Fruit fly (Drosophila melanogaster) whole organism, embryonic: ENCODE results near the gene Vha36-3.

Experiments used
- ATbp ChIP-seq: fragments of 200-800 bp; sonication (Bioruptor generic); optimal IDR thresholded peaks from 2 replicates; lab custom pipeline; 2017; ENCODE audit warnings: missing biosample characterization, mild to moderate bottlenecking, missing genetic modification characterization, missing genetic modification reagents
- CG11247 ChIP-seq: fragments of 200-800 bp; sonication (Bioruptor generic); IDR thresholded peaks from 2 replicates; pipeline ENCODE4 v1.3.6; 2022; ENCODE audit warnings: missing biosample characterization, missing genetic modification characterization
- CG1233 ChIP-seq: fragments of 200-800 bp; sonication (Bioruptor generic); optimal IDR thresholded peaks from 4 replicates; lab custom pipeline; 2018; ENCODE audit warnings: missing biosample characterization, mild to moderate bottlenecking, missing genetic modification characterization
- CG15601 ChIP-seq: fragments of 200-800 bp; sonication (Bioruptor generic); optimal IDR thresholded peaks from 3 replicates; lab custom pipeline; 2019; ENCODE audit warnings: missing biosample characterization, mild to moderate bottlenecking, missing genetic modification characterization, moderate library complexity
- CG2199 ChIP-seq: fragments of 200-800 bp; sonication (Bioruptor generic); IDR thresholded peaks from 3 replicates; pipeline ENCODE4 v1.3.6; 2022; ENCODE audit warnings: missing biosample characterization, missing genetic modification characterization
- CG31224 ChIP-seq: fragments of 200-800 bp; sonication (Bioruptor generic); IDR thresholded peaks from 2 replicates; pipeline ENCODE4 v1.3.6; 2022; ENCODE audit warnings: missing biosample characterization, missing genetic modification characterization
- CG3163 ChIP-seq: fragments of 200-800 bp; sonication (Bioruptor generic); optimal IDR thresholded peaks from 3 replicates; lab custom pipeline; 2016; ENCODE audit warnings: missing biosample characterization, missing genetic modification characterization
- CG4328 ChIP-seq: fragments of 200-800 bp; sonication (Bioruptor generic); optimal IDR thresholded peaks from 3 replicates; lab custom pipeline; 2017; ENCODE audit warnings: missing biosample characterization, missing genetic modification reagents, missing genetic modification characterization
- CG5953 ChIP-seq: fragments of 200-800 bp; sonication (Bioruptor generic); IDR thresholded peaks from 2 replicates; pipeline ENCODE4 v1.3.6; 2022; ENCODE audit warnings: missing biosample characterization, missing genetic modification characterization
- CG6254 ChIP-seq: fragments of 200-800 bp; sonication (Bioruptor generic); optimal IDR thresholded peaks from 3 replicates; lab custom pipeline; 2017; ENCODE audit warnings: mild to moderate bottlenecking, missing biosample characterization, missing genetic modification reagents, missing genetic modification characterization
- CG6854 ChIP-seq: fragments of 200-800 bp; sonication (Bioruptor generic); optimal IDR thresholded peaks from 3 replicates; lab custom pipeline; 2017; ENCODE audit warnings: missing biosample characterization, mild to moderate bottlenecking, missing genetic modification characterization
- CG8478 ChIP-seq: fragments of >200 bp; optimal IDR thresholded peaks from 2 replicates; lab custom pipeline; 2018
- CG8765 ChIP-seq: fragments of 200-800 bp; sonication (Bioruptor generic); IDR thresholded peaks from 2 replicates; pipeline ENCODE4 v1.3.6; 2022; ENCODE audit warnings: missing biosample characterization, missing genetic modification characterization
- CG8924 ChIP-seq: fragments of 200-800 bp; optimal IDR thresholded peaks from 3 replicates; lab custom pipeline; 2019; ENCODE audit warnings: missing biosample characterization, mild to moderate bottlenecking, missing genetic modification characterization, moderate library complexity
- CG9609 ChIP-seq: fragments of 200-800 bp; sonication (Bioruptor generic); optimal IDR thresholded peaks from 3 replicates; lab custom pipeline; 2016; ENCODE audit warnings: missing biosample characterization, missing genetic modification characterization
- CHES-1-like ChIP-seq: fragments of 200-800 bp; sonication (Bioruptor generic); optimal IDR thresholded peaks from 2 replicates; lab custom pipeline; 2016; ENCODE audit warnings: missing biosample characterization, missing genetic modification characterization
- CkIIα-i1 ChIP-seq: fragments of 200-800 bp; sonication (Bioruptor generic); IDR thresholded peaks from 2 replicates; pipeline ENCODE4 v1.3.6; 2022; ENCODE audit warnings: missing biosample characterization, missing genetic modification characterization
- Dref ChIP-seq: fragments of 200-800 bp; sonication (Bioruptor generic); IDR thresholded peaks from 2 replicates; pipeline ENCODE4 v1.3.6; 2022; ENCODE audit warnings: missing biosample characterization, missing genetic modification characterization
- Lhr ChIP-seq: fragments of 200-800 bp; sonication (Bioruptor generic); optimal IDR thresholded peaks from 3 replicates; lab custom pipeline; 2017; ENCODE audit warnings: mild to moderate bottlenecking, missing biosample characterization, missing genetic modification reagents, missing genetic modification characterization
- Lim3 ChIP-seq: fragments of 200-800 bp; sonication (Bioruptor generic); IDR thresholded peaks from 2 replicates; pipeline ENCODE4 v1.3.6; 2022; ENCODE audit warnings: missing biosample characterization, missing genetic modification characterization
- Lpt ChIP-seq: fragments of >200 bp; optimal IDR thresholded peaks from 2 replicates; lab custom pipeline; 2018; ENCODE audit warnings: missing biosample characterization, missing genetic modification characterization
- MESR4 ChIP-seq: fragments of 200-800 bp; sonication (Bioruptor generic); optimal IDR thresholded peaks from 2 replicates; lab custom pipeline; 2018; ENCODE audit warnings: missing biosample characterization, mild to moderate bottlenecking, missing genetic modification characterization, moderate library complexity
- Med ChIP-seq: fragments of 200-800 bp; sonication (Bioruptor generic); peaks from one replicate; lab custom pipeline; 2016; ENCODE audit warnings: missing biosample characterization, missing genetic modification characterization, mild to moderate bottlenecking, inconsistent platforms, moderate library complexity
- Optix ChIP-seq: fragments of 200-800 bp; sonication (Bioruptor generic); IDR thresholded peaks from 3 replicates; pipeline ENCODE4 v1.3.6; 2022; ENCODE audit warnings: missing biosample characterization, missing genetic modification characterization
- Sox102F ChIP-seq: fragments of 200-800 bp; sonication (Bioruptor generic); optimal IDR thresholded peaks from 2 replicates; lab custom pipeline; 2018; ENCODE audit warnings: missing biosample characterization, mild to moderate bottlenecking, missing genetic modification characterization, moderate library complexity
- TFAM ChIP-seq: fragments of 200-800 bp; sonication (Bioruptor generic); optimal IDR thresholded peaks from 2 replicates; lab custom pipeline; 2017; ENCODE audit warnings: missing biosample characterization, missing genetic modification characterization, inconsistent platforms
- YL-1 ChIP-seq: fragments of 200-800 bp; sonication (Bioruptor generic); optimal IDR thresholded peaks from 3 replicates; lab custom pipeline; 2017; ENCODE audit warnings: missing biosample characterization, mild to moderate bottlenecking, missing genetic modification characterization
- ab ChIP-seq: fragments of 200-800 bp; sonication (Bioruptor generic); optimal IDR thresholded peaks from 2 replicates; lab custom pipeline; 2016; ENCODE audit warnings: missing biosample characterization, missing genetic modification characterization
- az2 ChIP-seq: fragments of 200-800 bp; sonication (Bioruptor generic); optimal IDR thresholded peaks from 3 replicates; lab custom pipeline; 2016; ENCODE audit warnings: missing biosample characterization, missing genetic modification characterization
- bcd ChIP-seq: fragments of 200-800 bp; sonication (Bioruptor generic); optimal IDR thresholded peaks from 2 replicates; lab custom pipeline; 2017; ENCODE audit warnings: missing biosample characterization, mild to moderate bottlenecking, missing genetic modification characterization
- bowl ChIP-seq: fragments of 200-800 bp; sonication (Bioruptor generic); IDR thresholded peaks from 2 replicates; pipeline ENCODE4 v1.3.6; 2022; ENCODE audit warnings: missing biosample characterization, missing genetic modification characterization
- croc ChIP-seq: fragments of 200-800 bp; sonication (Bioruptor generic); conservative IDR thresholded peaks from 3 replicates; pipeline ENCODE4 v1.3.6; 2022; ENCODE audit warnings: missing biosample characterization, missing genetic modification characterization
- fru ChIP-seq: fragments of >200 bp; optimal IDR thresholded peaks from 2 replicates; lab custom pipeline; 2017
- h ChIP-seq: fragments of >200 bp; optimal IDR thresholded peaks from 2 replicates; lab custom pipeline; 2017
- mam ChIP-seq: fragments of 200-800 bp; sonication (Bioruptor generic); optimal IDR thresholded peaks from 3 replicates; lab custom pipeline; 2016; ENCODE audit warnings: missing biosample characterization, missing genetic modification characterization
- mirr ChIP-seq: fragments of 200-800 bp; sonication (Bioruptor generic); optimal IDR thresholded peaks from 3 replicates; lab custom pipeline; 2018; ENCODE audit warnings: missing biosample characterization, mild to moderate bottlenecking, missing genetic modification characterization
- mld ChIP-seq: fragments of 200-800 bp; sonication (Bioruptor generic); IDR thresholded peaks from 3 replicates; pipeline ENCODE4 v1.3.6; 2022; ENCODE audit warnings: missing biosample characterization, missing genetic modification characterization; ENCODE audit not compliant: partially characterized antibody
- nau ChIP-seq: fragments of 200-800 bp; sonication (Bioruptor generic); optimal IDR thresholded peaks from 3 replicates; lab custom pipeline; 2017; ENCODE audit warnings: missing biosample characterization, mild to moderate bottlenecking, missing genetic modification characterization, missing genetic modification reagents
- nerfin-1 ChIP-seq: fragments of 200-800 bp; sonication (Bioruptor generic); optimal IDR thresholded peaks from 3 replicates; lab custom pipeline; 2019; ENCODE audit warnings: missing biosample characterization, mild to moderate bottlenecking, missing genetic modification characterization, moderate library complexity
- prd ChIP-seq, 3 experiments: fragments of >200 bp in 2 of 3; fragments of 200-800 bp in 1 of 3; sonication (Bioruptor generic) in 1 of 3; optimal IDR thresholded peaks in 2 of 3; IDR thresholded peaks in 1 of 3; 2 replicates in 2 of 3; 3 replicates in 1 of 3; pipeline versions ENCODE4 v1.3.6 to Lab custom; 2017 to 2022; ENCODE audit warnings: missing biosample characterization in 1 of 3, missing genetic modification characterization in 1 of 3
- pros ChIP-seq: fragments of 200-800 bp; sonication (Bioruptor generic); optimal IDR thresholded peaks from 3 replicates; lab custom pipeline; 2019; ENCODE audit warnings: missing biosample characterization, mild to moderate bottlenecking, missing genetic modification characterization, moderate library complexity
- pzg ChIP-seq: fragments of 200-800 bp; sonication (Bioruptor generic); optimal IDR thresholded peaks from 3 replicates; lab custom pipeline; 2018; ENCODE audit warnings: missing biosample characterization, mild to moderate bottlenecking, missing genetic modification characterization, moderate library complexity
- salm ChIP-seq: fragments of 200-800 bp; sonication (Bioruptor generic); optimal IDR thresholded peaks from 2 replicates; lab custom pipeline; 2018; ENCODE audit warnings: missing biosample characterization, mild to moderate bottlenecking, missing genetic modification characterization
- scrt ChIP-seq: fragments of 200-800 bp; sonication (Bioruptor generic); optimal IDR thresholded peaks from 2 replicates; lab custom pipeline; 2018; ENCODE audit warnings: missing biosample characterization, mild to moderate bottlenecking, missing genetic modification characterization, moderate library complexity
- sens ChIP-seq: fragments of 200-800 bp; sonication (Bioruptor generic); peaks from one replicate; lab custom pipeline; 2016; ENCODE audit warnings: missing biosample characterization, missing genetic modification characterization
- sima ChIP-seq: fragments of 200-800 bp; sonication (Bioruptor generic); optimal IDR thresholded peaks from 2 replicates; lab custom pipeline; 2016; ENCODE audit warnings: missing biosample characterization, missing genetic modification characterization
- slbo ChIP-seq: fragments of 200-800 bp; sonication (Bioruptor generic); IDR thresholded peaks from 2 replicates; pipeline ENCODE4 v1.3.6; 2022; ENCODE audit warnings: missing biosample characterization, missing genetic modification characterization
- tio ChIP-seq: fragments of 200-800 bp; sonication (Bioruptor generic); optimal IDR thresholded peaks from 2 replicates; lab custom pipeline; 2017; ENCODE audit warnings: missing biosample characterization, missing genetic modification characterization, inconsistent platforms
- tup ChIP-seq: fragments of 200-800 bp; sonication (Bioruptor generic); optimal IDR thresholded peaks from 2 replicates; lab custom pipeline; 2016; ENCODE audit warnings: missing biosample characterization, mild to moderate bottlenecking, missing genetic modification characterization, moderate library complexity
- zen ChIP-seq: fragments of 200-800 bp; sonication (Bioruptor generic); optimal IDR thresholded peaks from 3 replicates; lab custom pipeline; 2018; ENCODE audit warnings: missing biosample characterization, mild to moderate bottlenecking, missing genetic modification characterization, moderate library complexity
- zfh2 ChIP-seq: fragments of 200-800 bp; sonication (Bioruptor generic); optimal IDR thresholded peaks from 2 replicates; lab custom pipeline; 2016; ENCODE audit warnings: missing biosample characterization, missing genetic modification characterization

Gene Vha36-3

dm6 chrX:2533843-2534473 lies 46.4 kb downstream of the Vha36-3 start (continued):
- TF ChIP-seq zen (tag; lab: Kevin White, UChicago) = peak; percentile 32
- TF ChIP-seq CG1233 (GFP tag; lab: Kevin White, UChicago) = no peak
- TF ChIP-seq Lim3 (GFP tag; lab: Robert Waterston, UW) = no peak
- TF ChIP-seq CG11247 (GFP tag; lab: Robert Waterston, UW) = peak; percentile 32; the same call in 1 of the 2 replicates
- TF ChIP-seq Med = peak; percentile 97
- peak; percentile 48 for TF ChIP-seq ab (GFP tag; lab: Kevin White, UChicago)
- TF ChIP-seq CG8924 (tag; lab: Kevin White, UChicago) = peak; percentile 24
- TF ChIP-seq CHES-1-like (GFP tag; lab: Kevin White, UChicago) = peak; percentile 8
- no peak for TF ChIP-seq h (lab: Kevin White, UChicago)
- no peak for TF ChIP-seq CG15601 (tag; lab: Kevin White, UChicago)
- no peak for TF ChIP-seq fru (lab: Kevin White, UChicago)
- peak; percentile 68; the same call in 2 of the 3 replicates for TF ChIP-seq Optix (GFP tag; lab: Robert Waterston, UW)
- TF ChIP-seq mirr (GFP tag; lab: Kevin White, UChicago) = peak; percentile 31
- no peak for TF ChIP-seq nerfin-1
- TF ChIP-seq sima (GFP tag; lab: Kevin White, UChicago) = no peak
- TF ChIP-seq bowl (GFP tag; lab: Robert Waterston, UW) = 0 out of 2 replicates have a peak, but pooled peaks have one; percentile 36
- TF ChIP-seq salm = no peak
- no peak for TF ChIP-seq prd (optimal IDR thresholded peaks at IDR 0.05; lab: Kevin White, UChicago)
- TF ChIP-seq prd (GFP tag; IDR thresholded peaks at IDR 0.05; lab: Robert Waterston, UW) = peak; percentile 79
- TF ChIP-seq CG5953 (GFP tag; lab: Robert Waterston, UW) = no peak
- 0 out of 2 replicates have a peak, but pooled peaks have one; percentile 9 for TF ChIP-seq CG31224 (GFP tag; lab: Robert Waterston, UW)
- peak; percentile 81 for TF ChIP-seq sens (GFP tag; lab: Kevin White, UChicago)
- TF ChIP-seq mam (GFP tag; lab: Kevin White, UChicago) = peak; percentile 55
- no peak for TF ChIP-seq CG4328 (GFP tag; lab: Kevin White, UChicago)
- no peak; the same call in 2 of the 3 replicates for TF ChIP-seq croc (GFP tag; lab: Robert Waterston, UW)
- no peak for TF ChIP-seq pzg (GFP tag; lab: Kevin White, UChicago)
- TF ChIP-seq bcd (GFP tag; lab: Kevin White, UChicago) = peak; percentile 63
- 0 out of 3 replicates have a peak, but pooled peaks have one; percentile 59 for TF ChIP-seq CG2199 (GFP tag; lab: Robert Waterston, UW)
- TF ChIP-seq Lhr (GFP tag; lab: Kevin White, UChicago) = no peak
- TF ChIP-seq tio = no peak
- TF ChIP-seq Sox102F (GFP tag; lab: Kevin White, UChicago) = peak; percentile 69
- no peak for TF ChIP-seq CG8478
- no peak for TF ChIP-seq ATbp (GFP tag; lab: Kevin White, UChicago)
- no peak for TF ChIP-seq TFAM (GFP tag; lab: Kevin White, UChicago)
- TF ChIP-seq CkIIα-i1 (GFP tag; lab: Robert Waterston, UW) = peak; percentile 73
- TF ChIP-seq CG3163 = no peak
- no peak for TF ChIP-seq Dref (GFP tag; lab: Robert Waterston, UW)
- TF ChIP-seq scrt (GFP tag; lab: Kevin White, UChicago) = peak; percentile 34
- TF ChIP-seq CG8765 (GFP tag; lab: Robert Waterston, UW) = no peak
- TF ChIP-seq az2 = peak; percentile 49
- no peak for TF ChIP-seq tup (GFP tag; lab: Kevin White, UChicago)
- TF ChIP-seq MESR4 (GFP tag; lab: Kevin White, UChicago) = no peak
- TF ChIP-seq zfh2 (GFP tag; lab: Kevin White, UChicago) = peak; percentile 29
- TF ChIP-seq mld (GFP tag; lab: Robert Waterston, UW) = no peak
- peak; percentile 8 for TF ChIP-seq nau (GFP tag; lab: Kevin White, UChicago)
- TF ChIP-seq CG9609 (GFP tag; lab: Kevin White, UChicago) = peak; percentile 13
- no peak for TF ChIP-seq pros (GFP tag; lab: Kevin White, UChicago)
- no peak for TF ChIP-seq CG6854 (GFP tag; lab: Kevin White, UChicago)
- TF ChIP-seq CG6254 (GFP tag; lab: Kevin White, UChicago) = no peak
- TF ChIP-seq slbo (GFP tag; lab: Robert Waterston, UW) = peak; percentile 81
- TF ChIP-seq YL-1 (GFP tag; lab: Kevin White, UChicago) = no peak
- TF ChIP-seq Lpt (GFP tag; lab: Kevin White, UChicago) = no peak
